Worm (Caenorhabditis elegans) whole organism, midembryonic: ENCODE results near the gene rap-3.

Source experiments
- T22C8.4 ChIP-seq: fragments of 200-800 bp; sonication (Bioruptor generic); IDR thresholded peaks from 2 replicates; pipeline ENCODE4 v1.3.6; 2022; ENCODE audit warnings: missing genetic modification characterization, missing compliant biosample characterization
- cog-1 ChIP-seq: sonication (generic microtip); optimal IDR thresholded peaks from 2 replicates; lab custom pipeline; 2016; ENCODE audit warnings: missing genetic modification characterization, missing compliant biosample characterization
- klf-2 ChIP-seq: fragments of 200-800 bp; sonication (Bioruptor generic); conservative IDR thresholded peaks from 2 replicates; pipeline ENCODE4 v1.3.6; 2022; ENCODE audit warnings: missing genetic modification reagents, missing genetic modification characterization, missing compliant biosample characterization
- med-1 ChIP-seq: sonication (generic microtip); optimal IDR thresholded peaks from 2 replicates; lab custom pipeline; 2017; ENCODE audit warnings: missing genetic modification characterization, mild to moderate bottlenecking, missing compliant biosample characterization, antibody characterized with exemption, missing genetic modification reagents; ENCODE audit not compliant: insufficient read depth
- tab-1 ChIP-seq: fragments of 200-800 bp; sonication (Bioruptor generic); IDR thresholded peaks from 2 replicates; pipeline ENCODE4 v1.3.6; 2022; ENCODE audit warnings: missing genetic modification characterization, missing compliant biosample characterization
- ztf-29 ChIP-seq: fragments of 200-800 bp; sonication (Bioruptor generic); IDR thresholded peaks from 2 replicates; pipeline ENCODE4 v1.3.6; 2022; ENCODE audit warnings: missing genetic modification reagents, missing genetic modification characterization, missing compliant biosample characterization

DNA sequence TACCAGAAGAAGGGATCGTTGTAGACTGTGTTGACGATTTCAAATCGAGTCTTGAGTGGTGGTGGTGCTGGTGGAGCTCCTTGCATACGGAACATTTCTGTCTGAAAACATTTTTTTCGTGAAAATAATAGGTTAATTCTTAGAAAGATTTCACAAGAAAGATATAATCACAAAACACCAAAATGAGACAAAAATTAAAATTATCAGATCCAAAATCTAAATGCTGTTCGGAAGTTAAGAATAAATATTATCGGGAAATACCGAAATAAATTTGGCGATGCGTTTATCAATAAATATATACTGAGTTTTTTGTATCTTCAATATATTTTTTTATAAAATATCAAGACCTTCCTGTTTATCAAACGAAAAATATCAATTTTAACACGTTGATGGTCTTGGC lies 1.4 kb downstream of the rap-3 start, which contains the start of gene C08F8.9:
- TF ChIP-seq tab-1 (GFP tag; lab: Robert Waterston, UW): no peak
- no peak for TF ChIP-seq T22C8.4
- TF ChIP-seq ztf-29 (GFP tag; lab: Robert Waterston, UW): no peak
- TF ChIP-seq med-1 (GFP tag; lab: Kevin White, UChicago): no peak
- TF ChIP-seq klf-2 (GFP tag; lab: Robert Waterston, UW): no peak
- TF ChIP-seq cog-1: no peak
